Fruit fly (Drosophila melanogaster) whole organism, embryonic: Measurements from ENCODE around the gene hry.
A peak's percentile ranks its signal among the peaks of the same experiment; 100 is the strongest.

Source experiments
- CG10147 ChIP-seq: fragments of 200-800 bp; sonication (Bioruptor generic); optimal IDR thresholded peaks from 2 replicates; lab custom pipeline; 2019; ENCODE audit warnings: missing biosample characterization, mild to moderate bottlenecking, missing genetic modification characterization, moderate library complexity
- CG13775 ChIP-seq: fragments of 200-800 bp; sonication (Bioruptor generic); optimal IDR thresholded peaks from 3 replicates; lab custom pipeline; 2017; ENCODE audit warnings: missing biosample characterization, mild to moderate bottlenecking, missing genetic modification characterization
- CG14050 ChIP-seq: fragments of 200-800 bp; sonication (Bioruptor generic); IDR thresholded peaks from 3 replicates; pipeline ENCODE4 v1.3.6; 2022; ENCODE audit warnings: missing biosample characterization, missing genetic modification characterization
- CG17568 ChIP-seq: fragments of 200-800 bp; sonication (Bioruptor generic); optimal IDR thresholded peaks from 2 replicates; lab custom pipeline; 2018; ENCODE audit warnings: missing biosample characterization, mild to moderate bottlenecking, missing genetic modification characterization, moderate library complexity
- CG34224 ChIP-seq: fragments of 200-800 bp; sonication (Bioruptor generic); IDR thresholded peaks from 3 replicates; pipeline ENCODE4 v1.3.6; 2022; ENCODE audit warnings: missing biosample characterization, missing genetic modification characterization; ENCODE audit not compliant: partially characterized antibody
- CG4707 ChIP-seq: fragments of 200-800 bp; sonication (Bioruptor generic); optimal IDR thresholded peaks from 2 replicates; lab custom pipeline; 2018; ENCODE audit warnings: missing biosample characterization, mild to moderate bottlenecking, missing genetic modification characterization, moderate library complexity
- CG6272 ChIP-seq: fragments of 200-800 bp; sonication (Bioruptor generic); IDR thresholded peaks from 2 replicates; pipeline ENCODE4 v1.3.6; 2022; ENCODE audit warnings: missing biosample characterization, missing genetic modification characterization
- CG6683 ChIP-seq: fragments of 200-800 bp; sonication (Bioruptor generic); optimal IDR thresholded peaks from 2 replicates; lab custom pipeline; 2017; ENCODE audit warnings: missing biosample characterization, mild to moderate bottlenecking, missing genetic modification characterization, missing genetic modification reagents
- CG7786 ChIP-seq: fragments of 200-800 bp; sonication (Bioruptor generic); optimal IDR thresholded peaks from 2 replicates; lab custom pipeline; 2016; ENCODE audit warnings: missing biosample characterization, missing genetic modification characterization
- CG9215 ChIP-seq: fragments of 200-800 bp; sonication (Bioruptor generic); IDR thresholded peaks from 2 replicates; pipeline ENCODE4 v1.3.6; 2022; ENCODE audit warnings: missing biosample characterization, missing genetic modification characterization
- CG9437 ChIP-seq: fragments of 200-800 bp; sonication (Bioruptor generic); optimal IDR thresholded peaks from 2 replicates; lab custom pipeline; 2018; ENCODE audit warnings: missing biosample characterization, mild to moderate bottlenecking, missing genetic modification characterization
- CG9727 ChIP-seq: fragments of 200-800 bp; sonication (Bioruptor generic); optimal IDR thresholded peaks from 3 replicates; lab custom pipeline; 2017; ENCODE audit warnings: missing biosample characterization, mild to moderate bottlenecking, missing genetic modification characterization
- CG9817 ChIP-seq: fragments of 200-800 bp; sonication (Bioruptor generic); optimal IDR thresholded peaks from 2 replicates; lab custom pipeline; 2018; ENCODE audit warnings: missing biosample characterization, mild to moderate bottlenecking, missing genetic modification characterization, moderate library complexity
- CoRest ChIP-seq: fragments of 200-800 bp; sonication (Bioruptor generic); optimal IDR thresholded peaks from 3 replicates; lab custom pipeline; 2018; ENCODE audit warnings: missing biosample characterization, mild to moderate bottlenecking, missing genetic modification characterization, moderate library complexity
- D19A ChIP-seq: fragments of 200-800 bp; optimal IDR thresholded peaks from 3 replicates; lab custom pipeline; 2019; ENCODE audit warnings: missing biosample characterization, mild to moderate bottlenecking, missing genetic modification characterization, moderate library complexity
- Doc3 ChIP-seq: fragments of 200-800 bp; sonication (Bioruptor generic); IDR thresholded peaks from 3 replicates; pipeline ENCODE4 v1.3.6; 2022; ENCODE audit warnings: missing biosample characterization, missing genetic modification characterization; ENCODE audit not compliant: partially characterized antibody
- Elba2 ChIP-seq: fragments of 200-800 bp; sonication (Bioruptor generic); optimal IDR thresholded peaks from 3 replicates; lab custom pipeline; 2016; ENCODE audit warnings: missing biosample characterization, missing genetic modification characterization
- Fer3 ChIP-seq: fragments of 200-800 bp; sonication (Bioruptor generic); optimal IDR thresholded peaks from 2 replicates; lab custom pipeline; 2018; ENCODE audit warnings: missing biosample characterization, mild to moderate bottlenecking, missing genetic modification characterization, moderate library complexity
- HLH54F ChIP-seq: fragments of 200-800 bp; sonication (Bioruptor generic); optimal IDR thresholded peaks from 3 replicates; lab custom pipeline; 2016; ENCODE audit warnings: missing biosample characterization, missing genetic modification characterization
- Hand ChIP-seq: fragments of 200-800 bp; sonication (Bioruptor generic); optimal IDR thresholded peaks from 2 replicates; lab custom pipeline; 2017; ENCODE audit warnings: mild to moderate bottlenecking, missing biosample characterization, missing genetic modification reagents, missing genetic modification characterization
- Hey ChIP-seq: fragments of 200-800 bp; sonication (Bioruptor generic); optimal IDR thresholded peaks from 3 replicates; lab custom pipeline; 2018; ENCODE audit warnings: missing biosample characterization, mild to moderate bottlenecking, missing genetic modification characterization
- Jarid2 ChIP-seq: fragments of 200-800 bp; sonication (Bioruptor generic); optimal IDR thresholded peaks from 3 replicates; lab custom pipeline; 2017; ENCODE audit warnings: mild to moderate bottlenecking, missing biosample characterization, missing genetic modification reagents, missing genetic modification characterization
- Lpt ChIP-seq: fragments of >200 bp; optimal IDR thresholded peaks from 2 replicates; lab custom pipeline; 2018; ENCODE audit warnings: missing biosample characterization, missing genetic modification characterization
- Ravus ChIP-seq: fragments of 200-800 bp; sonication (Bioruptor generic); IDR thresholded peaks from 2 replicates; pipeline ENCODE4 v1.3.6; 2022; ENCODE audit warnings: missing biosample characterization, missing genetic modification characterization
- Spps ChIP-seq: fragments of 200-800 bp; sonication (Bioruptor generic); optimal IDR thresholded peaks from 2 replicates; lab custom pipeline; 2018; ENCODE audit warnings: missing biosample characterization, mild to moderate bottlenecking, missing genetic modification characterization
- Xrp1 ChIP-seq: fragments of 200-800 bp; sonication (Bioruptor generic); IDR thresholded peaks from 2 replicates; pipeline ENCODE4 v1.3.6; 2022; ENCODE audit warnings: missing biosample characterization, missing genetic modification characterization
- amos ChIP-seq: fragments of 200-800 bp; sonication (Bioruptor generic); IDR thresholded peaks from 2 replicates; pipeline ENCODE4 v1.3.6; 2022; ENCODE audit warnings: missing biosample characterization, missing genetic modification characterization; ENCODE audit not compliant: partially characterized antibody
- chinmo ChIP-seq: fragments of 200-800 bp; sonication (Bioruptor generic); IDR thresholded peaks from 4 replicates; pipeline ENCODE4 v1.3.6; 2022; ENCODE audit warnings: missing biosample characterization, missing genetic modification characterization; ENCODE audit not compliant: partially characterized antibody
- ci ChIP-seq: fragments of 200-800 bp; sonication (Bioruptor generic); IDR thresholded peaks from 3 replicates; pipeline ENCODE4 v1.3.6; 2022; ENCODE audit warnings: missing biosample characterization, missing genetic modification characterization
- croc ChIP-seq: fragments of 200-800 bp; sonication (Bioruptor generic); conservative IDR thresholded peaks from 3 replicates; pipeline ENCODE4 v1.3.6; 2022; ENCODE audit warnings: missing biosample characterization, missing genetic modification characterization
- crp ChIP-seq, 2 experiments: fragments of 200-800 bp; sonication (Bioruptor generic); optimal IDR thresholded peaks; 2 replicates in 1 of 2; 3 replicates in 1 of 2; lab custom pipeline; 2017; ENCODE audit warnings: missing biosample characterization in 2 of 2, missing genetic modification characterization in 2 of 2, mild to moderate bottlenecking in 1 of 2, moderate library complexity in 1 of 2
- dan ChIP-seq: fragments of 200-800 bp; sonication (Bioruptor generic); IDR thresholded peaks from 2 replicates; pipeline ENCODE4 v1.3.6; 2022; ENCODE audit warnings: missing biosample characterization, missing genetic modification characterization
- eve ChIP-seq, 2 experiments: fragments of >200 bp; optimal IDR thresholded peaks; 2 replicates each; lab custom pipeline; 2017; ENCODE audit warnings: missing biosample characterization in 2 of 2, missing genetic modification characterization in 2 of 2
- eyg ChIP-seq: fragments of 200-800 bp; sonication (Bioruptor generic); optimal IDR thresholded peaks from 3 replicates; lab custom pipeline; 2016; ENCODE audit warnings: missing biosample characterization, missing genetic modification characterization
- inv ChIP-seq: fragments of 200-800 bp; sonication (Bioruptor generic); IDR thresholded peaks from 2 replicates; pipeline ENCODE4 v1.3.6; 2022; ENCODE audit warnings: missing biosample characterization, missing genetic modification characterization; ENCODE audit not compliant: partially characterized antibody
- kah ChIP-seq: fragments of 200-800 bp; sonication (Bioruptor generic); optimal IDR thresholded peaks from 2 replicates; lab custom pipeline; 2018; ENCODE audit warnings: missing biosample characterization, mild to moderate bottlenecking, missing genetic modification characterization
- klu ChIP-seq: fragments of 200-800 bp; sonication (Bioruptor generic); IDR thresholded peaks from 2 replicates; pipeline ENCODE4 v1.3.6; 2022; ENCODE audit warnings: missing biosample characterization, missing genetic modification characterization
- knrl ChIP-seq: fragments of 200-800 bp; sonication (Bioruptor generic); IDR thresholded peaks from 3 replicates; pipeline ENCODE4 v1.3.6; 2022; ENCODE audit warnings: missing biosample characterization, missing genetic modification characterization; ENCODE audit not compliant: partially characterized antibody
- lmd ChIP-seq: fragments of 200-800 bp; sonication (Bioruptor generic); IDR thresholded peaks from 2 replicates; pipeline ENCODE4 v1.3.6; 2022; ENCODE audit warnings: missing biosample characterization, missing genetic modification characterization
- luna ChIP-seq: fragments of 200-800 bp; sonication (Bioruptor generic); optimal IDR thresholded peaks from 2 replicates; lab custom pipeline; 2016; ENCODE audit warnings: missing biosample characterization, missing genetic modification characterization
- maf-S ChIP-seq: fragments of 200-800 bp; sonication (Bioruptor generic); optimal IDR thresholded peaks from 2 replicates; lab custom pipeline; 2016; ENCODE audit warnings: missing biosample characterization, missing genetic modification characterization
- p53 ChIP-seq: fragments of 200-800 bp; sonication (Bioruptor generic); optimal IDR thresholded peaks from 2 replicates; lab custom pipeline; 2016; ENCODE audit warnings: missing biosample characterization, missing genetic modification characterization
- pb ChIP-seq: fragments of 200-800 bp; sonication (Bioruptor generic); optimal IDR thresholded peaks from 3 replicates; lab custom pipeline; 2016; ENCODE audit warnings: missing biosample characterization, missing genetic modification characterization
- peb ChIP-seq: fragments of 200-800 bp; sonication (Bioruptor generic); IDR thresholded peaks from 2 replicates; pipeline ENCODE4 v1.3.6; 2022; ENCODE audit warnings: missing biosample characterization, missing genetic modification characterization
- pfk ChIP-seq: fragments of 200-800 bp; sonication (Bioruptor generic); optimal IDR thresholded peaks from 2 replicates; lab custom pipeline; 2018; ENCODE audit warnings: missing biosample characterization, mild to moderate bottlenecking, missing genetic modification characterization, moderate library complexity
- pum ChIP-seq: fragments of 200-800 bp; sonication (Bioruptor generic); optimal IDR thresholded peaks from 2 replicates; lab custom pipeline; 2016; ENCODE audit warnings: missing biosample characterization, missing genetic modification characterization
- rib ChIP-seq: fragments of 200-800 bp; sonication (Bioruptor generic); IDR thresholded peaks from 2 replicates; pipeline ENCODE4 v1.3.6; 2022; ENCODE audit warnings: missing biosample characterization, missing genetic modification characterization
- scrt ChIP-seq: fragments of 200-800 bp; sonication (Bioruptor generic); optimal IDR thresholded peaks from 2 replicates; lab custom pipeline; 2018; ENCODE audit warnings: missing biosample characterization, mild to moderate bottlenecking, missing genetic modification characterization, moderate library complexity
- stc ChIP-seq: fragments of 200-800 bp; sonication (Bioruptor generic); IDR thresholded peaks from 2 replicates; pipeline ENCODE4 v1.3.6; 2022; ENCODE audit warnings: missing biosample characterization, missing genetic modification characterization
- stwl ChIP-seq: fragments of 200-800 bp; sonication (Bioruptor generic); optimal IDR thresholded peaks from 3 replicates; lab custom pipeline; 2018; ENCODE audit warnings: missing biosample characterization, mild to moderate bottlenecking, missing genetic modification characterization, moderate library complexity
- ttk ChIP-seq: fragments of 200-800 bp; sonication (Bioruptor generic); IDR thresholded peaks from 2 replicates; pipeline ENCODE4 v2.1.2; 2022; ENCODE audit warnings: missing biosample characterization, missing genetic modification characterization

The hry gene

DNA sequence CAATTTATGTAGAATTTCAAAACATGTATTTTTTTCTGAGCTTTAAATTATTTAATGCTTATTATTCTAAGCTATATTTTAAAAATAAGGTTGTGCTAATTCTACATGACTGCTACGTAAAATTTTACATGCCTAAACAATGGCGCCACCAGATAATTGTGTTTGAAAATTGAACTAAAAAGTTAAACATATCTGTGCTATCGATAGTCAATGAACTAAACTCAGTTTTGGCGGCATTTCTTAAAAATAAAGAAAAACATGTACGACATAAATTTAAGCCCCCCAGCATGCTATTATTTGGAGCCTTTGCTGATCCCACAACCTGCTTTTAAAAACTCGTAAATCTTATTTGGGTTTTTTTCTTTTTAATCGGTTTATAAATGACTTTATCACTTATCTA, 43.0 kb downstream of the hry start (continued):
- TF ChIP-seq CG7786 (GFP tag; lab: Kevin White, UChicago) (no peak), dan (GFP tag; lab: Robert Waterston, UW) (no peak), peb (no peak), amos (GFP tag; lab: Robert Waterston, UW) (peak; percentile 84), CG4707 (GFP tag; lab: Kevin White, UChicago) (no peak), luna (no peak), Jarid2 (GFP tag; lab: Kevin White, UChicago) (no peak), pum (GFP tag; lab: Kevin White, UChicago) (no peak), klu (no peak), CG14050 (no peak), crp (GFP tag; optimal IDR thresholded peaks at IDR 0.05; lab: Kevin White, UChicago) (no peak), kah (GFP tag; lab: Kevin White, UChicago) (no peak), ci (GFP tag; lab: Robert Waterston, UW) (0 out of 3 replicates have a peak, but pooled peaks have one; percentile 41), ttk (GFP tag; lab: Robert Waterston, UW) (no peak), eve (GFP tag; optimal IDR thresholded peaks at IDR 0.05; lab: Kevin White, UChicago) (no peak), CoRest (tag; lab: Kevin White, UChicago) (peak; percentile 8), CG6683 (GFP tag; lab: Kevin White, UChicago) (no peak), D19A (no peak), CG9215 (GFP tag; lab: Robert Waterston, UW) (no peak), stc (GFP tag; lab: Robert Waterston, UW) (no peak), rib (no peak), CG34224 (GFP tag; lab: Robert Waterston, UW) (peak; percentile 78), HLH54F (GFP tag; lab: Kevin White, UChicago) (no peak), Xrp1 (no peak), scrt (GFP tag; lab: Kevin White, UChicago) (no peak), Spps (tag; lab: Kevin White, UChicago) (no peak), Doc3 (GFP tag; lab: Robert Waterston, UW) (peak; percentile 55; the same call in 1 of the 3 replicates), croc (GFP tag; lab: Robert Waterston, UW) (no peak), CG6272 (GFP tag; lab: Robert Waterston, UW) (no peak), chinmo (peak; percentile 80; the same call in 2 of the 4 replicates), CG9817 (tag; lab: Kevin White, UChicago) (no peak), Hey (no peak), maf-S (GFP tag; lab: Kevin White, UChicago) (no peak), knrl (GFP tag; lab: Robert Waterston, UW) (peak; percentile 77), pb (no peak), eyg (GFP tag; lab: Kevin White, UChicago) (no peak), CG10147 (GFP tag; lab: Kevin White, UChicago) (no peak), inv (GFP tag; lab: Robert Waterston, UW) (peak; percentile 63), Fer3 (peak; percentile 19), stwl (tag; lab: Kevin White, UChicago) (peak; percentile 90), CG9727 (GFP tag; lab: Kevin White, UChicago) (no peak), pfk (no peak), CG9437 (GFP tag; lab: Kevin White, UChicago) (no peak), CG13775 (GFP tag; lab: Kevin White, UChicago) (no peak), Ravus (GFP tag; lab: Robert Waterston, UW) (no peak), Hand (GFP tag; lab: Kevin White, UChicago) (no peak), Elba2 (GFP tag; lab: Kevin White, UChicago) (no peak), CG17568 (no peak), Lpt (no peak), lmd (no peak), p53 (GFP tag; lab: Kevin White, UChicago) (no peak)
